Fruit fly (Drosophila melanogaster): ENCODE measurements around the gene Sugb.
A peak's percentile ranks its signal among the peaks of the same experiment; 100 is the strongest.

Sugb gene

dm6 chr3L:11680298-11680697 lies 3.5 kb upstream of the Sugb start, which contains the start of gene CG32085 (continued):
- no peak for TF ChIP-seq CG8281 (tag; optimal IDR thresholded peaks at IDR 0.05)
- TF ChIP-seq wdn (GFP tag; IDR thresholded peaks at IDR 0.05): peak; percentile 54; the same call in 1 of the 2 replicates
- TF ChIP-seq CG9437 (GFP tag; optimal IDR thresholded peaks at IDR 0.05): no peak
- peak; percentile 27; the same call in 1 of the 3 replicates for TF ChIP-seq CG34422 (GFP tag; IDR thresholded peaks at IDR 0.05)
- TF ChIP-seq prd (optimal IDR thresholded peaks at IDR 0.05): no peak
- TF ChIP-seq prd (GFP tag; IDR thresholded peaks at IDR 0.05): peak; percentile 55
- no peak for TF ChIP-seq lola (GFP tag; optimal IDR thresholded peaks at IDR 0.05)
- TF ChIP-seq fd3F (GFP tag; optimal IDR thresholded peaks at IDR 0.05): no peak
- TF ChIP-seq Hr78 (GFP tag; optimal IDR thresholded peaks at IDR 0.05): no peak
- no peak for TF ChIP-seq pan (optimal IDR thresholded peaks at IDR 0.05)
- peak in 1 of 2 experiments; percentile 54 for TF ChIP-seq pan (GFP tag; optimal IDR thresholded peaks at IDR 0.05 in 1 of 2, IDR thresholded peaks at IDR 0.05 in 1 of 2)
- TF ChIP-seq Awh (GFP tag; IDR thresholded peaks at IDR 0.05): peak; percentile 55
- TF ChIP-seq CG9932 (GFP tag; IDR thresholded peaks at IDR 0.05): peak; percentile 84
- TF ChIP-seq Dp (GFP tag; optimal IDR thresholded peaks at IDR 0.05): peak; percentile 12
- peak; percentile 69 for TF ChIP-seq CG12071 (GFP tag; optimal IDR thresholded peaks at IDR 0.05)
- TF ChIP-seq jumu (GFP tag; optimal IDR thresholded peaks at IDR 0.05): peak; percentile 68
- no peak for TF ChIP-seq CG15696 (tag; optimal IDR thresholded peaks at IDR 0.05)
- peak; percentile 4 for TF ChIP-seq dm (GFP tag; optimal IDR thresholded peaks at IDR 0.05)
- TF ChIP-seq CG11247 (GFP tag; IDR thresholded peaks at IDR 0.05): peak; percentile 77
- peak; percentile 3 for TF ChIP-seq Mes4 (GFP tag; optimal IDR thresholded peaks at IDR 0.05)
- peak; percentile 21 for TF ChIP-seq Dad (GFP tag; optimal IDR thresholded peaks at IDR 0.05)
- TF ChIP-seq HmgZ (tag; optimal IDR thresholded peaks at IDR 0.05): peak; percentile 38
- 0 out of 3 replicates have a peak, but pooled peaks have one; percentile 27 for TF ChIP-seq CG17361 (GFP tag; IDR thresholded peaks at IDR 0.05)
- TF ChIP-seq CG4328 (GFP tag; optimal IDR thresholded peaks at IDR 0.05): peak; percentile 4
- peak; percentile 27 for TF ChIP-seq tup (GFP tag; optimal IDR thresholded peaks at IDR 0.05)
- no peak for TF ChIP-seq danr (GFP tag; IDR thresholded peaks at IDR 0.05)
- TF ChIP-seq CG12744 (GFP tag; optimal IDR thresholded peaks at IDR 0.05): no peak
- peak; percentile 51 for TF ChIP-seq CG18011 (GFP tag; optimal IDR thresholded peaks at IDR 0.05)
- TF ChIP-seq pzg (GFP tag; optimal IDR thresholded peaks at IDR 0.05): peak; percentile 26
- peak; percentile 89 for TF ChIP-seq CG2120 (GFP tag; optimal IDR thresholded peaks at IDR 0.05)
- TF ChIP-seq CG6254 (GFP tag; optimal IDR thresholded peaks at IDR 0.05): no peak
- no peak for TF ChIP-seq stwl (tag; optimal IDR thresholded peaks at IDR 0.05)
- TF ChIP-seq zf30C (GFP tag; optimal IDR thresholded peaks at IDR 0.05): no peak
- TF ChIP-seq Fer1 (GFP tag; optimal IDR thresholded peaks at IDR 0.05): peak; percentile 86
- peak; percentile 69 for TF ChIP-seq CG14441 (GFP tag; IDR thresholded peaks at IDR 0.05)
- TF ChIP-seq bab2 (GFP tag; optimal IDR thresholded peaks at IDR 0.05): peak; percentile 33
- no peak for TF ChIP-seq gce (GFP tag; IDR thresholded peaks at IDR 0.05)
- no peak for TF ChIP-seq dmrt11E (tag; optimal IDR thresholded peaks at IDR 0.05)
- TF ChIP-seq z (GFP tag; IDR thresholded peaks at IDR 0.05): 0 out of 3 replicates have a peak, but pooled peaks have one; percentile 29
- TF ChIP-seq Trl (optimal IDR thresholded peaks at IDR 0.05): peak; percentile 60 to 61
- peak; percentile 88 for TF ChIP-seq Trl (GFP tag; optimal IDR thresholded peaks at IDR 0.05)
- TF ChIP-seq CG8359 (GFP tag; optimal IDR thresholded peaks at IDR 0.05; ENCODE audit: borderline replicate concordance): no peak
- peak; percentile 91 for TF ChIP-seq CG11456 (GFP tag; IDR thresholded peaks at IDR 0.05)
- no peak for TF ChIP-seq pfk (GFP tag; optimal IDR thresholded peaks at IDR 0.05)
- 0 out of 2 replicates have a peak, but pooled peaks have one; percentile 47 for TF ChIP-seq CG5953 (GFP tag; IDR thresholded peaks at IDR 0.05)
- peak; percentile 50; the same call in 1 of the 2 replicates for TF ChIP-seq CG14667 (GFP tag; IDR thresholded peaks at IDR 0.05)
- TF ChIP-seq Ada2b (GFP tag; IDR thresholded peaks at IDR 0.05): peak; percentile 60; the same call in 1 of the 2 replicates
- TF ChIP-seq vvl (GFP tag; IDR thresholded peaks at IDR 0.05): peak; percentile 82
- TF ChIP-seq crc (GFP tag; optimal IDR thresholded peaks at IDR 0.05): peak; percentile 42
- 0 out of 3 replicates have a peak, but pooled peaks have one; percentile 39 for TF ChIP-seq CG2199 (GFP tag; IDR thresholded peaks at IDR 0.05)
- TF ChIP-seq CG13894 (tag; optimal IDR thresholded peaks at IDR 0.05): peak; percentile 75

Data from whole organism, embryonic.